Worm (Caenorhabditis elegans) whole organism, L4 larva: Measurements from ENCODE around the gene acdh-8.
A peak's percentile ranks its signal among the peaks of the same experiment; 100 is the strongest.

Experiments
- D1046.2 ChIP-seq: fragments of 200-800 bp; sonication (Bioruptor generic); IDR thresholded peaks from 2 replicates; pipeline ENCODE4 v1.3.6; 2022; ENCODE audit warnings: missing genetic modification characterization, missing compliant biosample characterization
- F10B5.3 ChIP-seq: sonication (generic microtip); optimal IDR thresholded peaks from 2 replicates; lab custom pipeline; 2016; ENCODE audit warnings: mild to moderate bottlenecking, missing genetic modification characterization, missing compliant biosample characterization
- F26F4.8 ChIP-seq: fragments of 200-800 bp; sonication (Bioruptor generic); conservative IDR thresholded peaks from 2 replicates; pipeline ENCODE4 v1.3.6; 2022; ENCODE audit warnings: missing genetic modification characterization, missing compliant biosample characterization
- F37D6.2 ChIP-seq: sonication (generic microtip); optimal IDR thresholded peaks from 2 replicates; lab custom pipeline; 2016; ENCODE audit warnings: mild to moderate bottlenecking, missing genetic modification characterization, missing compliant biosample characterization
- F44E2.7 ChIP-seq: fragments of 200-800 bp; sonication (Bioruptor generic); IDR thresholded peaks from 2 replicates; pipeline ENCODE4 v2.1.2; 2022; ENCODE audit warnings: missing genetic modification characterization, missing compliant biosample characterization
- T26A8.4 ChIP-seq: fragments of 200-800 bp; sonication (Bioruptor generic); IDR thresholded peaks from 2 replicates; pipeline ENCODE4 v1.3.6; 2022; ENCODE audit warnings: missing genetic modification characterization, missing compliant biosample characterization
- Y48G9A.11 ChIP-seq: fragments of 200-800 bp; sonication (Bioruptor generic); IDR thresholded peaks from 2 replicates; pipeline ENCODE4 v1.3.6; 2022; ENCODE audit warnings: missing genetic modification reagents, missing genetic modification characterization, missing compliant biosample characterization
- Y5F2A.4 ChIP-seq: fragments of 200-800 bp; sonication (Bioruptor generic); optimal IDR thresholded peaks from 2 replicates; lab custom pipeline; 2018; ENCODE audit warnings: mild to moderate bottlenecking, missing genetic modification characterization, missing compliant biosample characterization
- ZK337.2 ChIP-seq: fragments of 200-800 bp; sonication (Bioruptor generic); IDR thresholded peaks from 2 replicates; pipeline ENCODE4 v1.3.6; 2022; ENCODE audit warnings: missing genetic modification reagents, missing genetic modification characterization, missing compliant biosample characterization
- ZK546.5 ChIP-seq, 2 experiments: sonication (generic microtip); optimal IDR thresholded peaks; 2 replicates each; lab custom pipeline; 2017; ENCODE audit warnings: missing biosample characterization in 2 of 2, missing genetic modification characterization in 2 of 2
- aha-1 ChIP-seq: fragments of 150-350 bp; peaks from one replicate; lab custom pipeline; 2014; ENCODE audit warnings: missing biosample characterization, missing genetic modification characterization
- ama-1 ChIP-seq: fragments of 150-350 bp; optimal IDR thresholded peaks from 2 replicates; lab custom pipeline; 2014; ENCODE audit warnings: inconsistent platforms, mixed read lengths
- arid-1 ChIP-seq: fragments of 200-800 bp; sonication (Bioruptor generic); conservative IDR thresholded peaks from 2 replicates; pipeline ENCODE4 v1.3.6; 2022; ENCODE audit warnings: missing genetic modification reagents, missing genetic modification characterization, missing compliant biosample characterization
- attf-4 ChIP-seq: sonication (generic microtip); optimal IDR thresholded peaks from 3 replicates; lab custom pipeline; 2017; ENCODE audit warnings: missing biosample characterization, missing genetic modification characterization
- ceh-28 ChIP-seq: fragments of 150-350 bp; optimal IDR thresholded peaks from 2 replicates; lab custom pipeline; 2014; ENCODE audit warnings: missing biosample characterization, missing genetic modification reagents, missing genetic modification characterization
- ceh-32 ChIP-seq: sonication (generic microtip); optimal IDR thresholded peaks from 2 replicates; lab custom pipeline; 2016; ENCODE audit warnings: mild to moderate bottlenecking, missing genetic modification characterization, missing compliant biosample characterization; ENCODE audit not compliant: poor library complexity
- ceh-44 ChIP-seq: fragments of 200-800 bp; sonication (Bioruptor generic); IDR thresholded peaks from 2 replicates; pipeline ENCODE4 v1.3.6; 2022; ENCODE audit warnings: missing genetic modification reagents, missing genetic modification characterization, missing compliant biosample characterization
- ceh-62 ChIP-seq: sonication (generic microtip); optimal IDR thresholded peaks from 2 replicates; lab custom pipeline; 2017; ENCODE audit warnings: missing biosample characterization, missing genetic modification characterization
- ceh-82 ChIP-seq: sonication (generic microtip); optimal IDR thresholded peaks from 2 replicates; lab custom pipeline; 2017; ENCODE audit warnings: missing biosample characterization, missing genetic modification characterization
- cey-2 ChIP-seq: sonication (generic microtip); optimal IDR thresholded peaks from 3 replicates; lab custom pipeline; 2017; ENCODE audit warnings: missing genetic modification characterization, mild to moderate bottlenecking, missing compliant biosample characterization, antibody characterized with exemption, borderline replicate concordance; ENCODE audit not compliant: insufficient read depth
- ctbp-1 ChIP-seq: fragments of 200-800 bp; sonication (Bioruptor generic); IDR thresholded peaks from 2 replicates; pipeline ENCODE4 v1.3.6; 2022; ENCODE audit warnings: missing genetic modification reagents, missing genetic modification characterization, missing compliant biosample characterization
- daf-8 ChIP-seq: fragments of 200-800 bp; sonication (Bioruptor generic); IDR thresholded peaks from 2 replicates; pipeline ENCODE4 v1.3.6; 2022; ENCODE audit warnings: missing genetic modification characterization, missing compliant biosample characterization
- dmd-6 ChIP-seq: fragments of 200-800 bp; sonication (Bioruptor generic); IDR thresholded peaks from 2 replicates; pipeline ENCODE4 v1.3.6; 2022; ENCODE audit warnings: missing genetic modification reagents, missing genetic modification characterization, missing compliant biosample characterization
- dpl-1 ChIP-seq: fragments of 150-350 bp; optimal IDR thresholded peaks from 2 replicates; lab custom pipeline; 2014; ENCODE audit warnings: missing biosample characterization, missing genetic modification reagents, missing genetic modification characterization
- duxl-1 ChIP-seq: sonication (generic microtip); optimal IDR thresholded peaks from 2 replicates; lab custom pipeline; 2016; ENCODE audit warnings: mild to moderate bottlenecking, missing genetic modification characterization, moderate library complexity, missing compliant biosample characterization; ENCODE audit not compliant: poor library complexity
- fkh-10 ChIP-seq: fragments of 150-350 bp; optimal IDR thresholded peaks from 2 replicates; lab custom pipeline; 2014; ENCODE audit warnings: missing biosample characterization, missing genetic modification reagents, missing genetic modification characterization
- hlh-11 ChIP-seq: fragments of 200-800 bp; sonication (Bioruptor generic); optimal IDR thresholded peaks from 2 replicates; lab custom pipeline; 2018; ENCODE audit warnings: mild to moderate bottlenecking, missing genetic modification characterization, missing compliant biosample characterization
- hmg-1.1 ChIP-seq: fragments of 200-800 bp; sonication (Bioruptor generic); IDR thresholded peaks from 2 replicates; pipeline ENCODE4 v1.3.6; 2022; ENCODE audit warnings: missing genetic modification reagents, missing genetic modification characterization, missing compliant biosample characterization
- jun-1 ChIP-seq: fragments of 150-350 bp; optimal IDR thresholded peaks from 2 replicates; lab custom pipeline; 2014; ENCODE audit warnings: missing biosample characterization, missing genetic modification reagents, missing genetic modification characterization
- lin-15B ChIP-seq: fragments of 150-350 bp; sonication (generic microtip); optimal IDR thresholded peaks from 3 replicates; lab custom pipeline; 2014; ENCODE audit warnings: missing biosample characterization, missing genetic modification characterization
- lin-29 ChIP-seq: fragments of 200-800 bp; sonication (Bioruptor generic); IDR thresholded peaks from 2 replicates; pipeline ENCODE4 v1.3.6; 2022; ENCODE audit warnings: missing genetic modification reagents, missing genetic modification characterization, missing compliant biosample characterization
- lir-3 ChIP-seq: sonication (generic microtip); optimal IDR thresholded peaks from 2 replicates; lab custom pipeline; 2016; ENCODE audit warnings: mild to moderate bottlenecking, missing genetic modification characterization, missing compliant biosample characterization
- lsy-2 ChIP-seq, 2 experiments: fragments of 150-350 bp in 1 of 2; sonication (generic microtip) in 1 of 2; optimal IDR thresholded peaks; 2 replicates each; lab custom pipeline; 2014 to 2017; ENCODE audit warnings: missing biosample characterization in 2 of 2, missing genetic modification characterization in 2 of 2
- madf-5 ChIP-seq, 2 experiments: fragments of 200-800 bp; sonication (Bioruptor generic); IDR thresholded peaks; 2 replicates each; pipeline ENCODE4 v1.3.6; 2022; ENCODE audit warnings: missing compliant biosample characterization in 2 of 2, missing genetic modification characterization in 2 of 2
- mdt-29 ChIP-seq: fragments of 200-800 bp; sonication (Bioruptor generic); IDR thresholded peaks from 2 replicates; pipeline ENCODE4 v1.3.6; 2022; ENCODE audit warnings: missing genetic modification reagents, missing genetic modification characterization, missing compliant biosample characterization
- mep-1 ChIP-seq: fragments of 150-350 bp; sonication (generic microtip); optimal IDR thresholded peaks from 3 replicates; lab custom pipeline; 2014; ENCODE audit warnings: missing biosample characterization, missing genetic modification characterization
- mxl-2 ChIP-seq: fragments of 200-800 bp; sonication (Bioruptor generic); conservative IDR thresholded peaks from 2 replicates; pipeline ENCODE4 v1.3.6; 2022; ENCODE audit warnings: missing genetic modification reagents, missing genetic modification characterization, missing compliant biosample characterization
- nhr-28 ChIP-seq: fragments of 150-350 bp; optimal IDR thresholded peaks from 2 replicates; lab custom pipeline; 2014; ENCODE audit warnings: missing biosample characterization, missing genetic modification characterization
- nhr-77 ChIP-seq: fragments of 150-350 bp; optimal IDR thresholded peaks from 2 replicates; lab custom pipeline; 2014; ENCODE audit warnings: missing biosample characterization, missing genetic modification characterization
- php-3 ChIP-seq: fragments of 200-800 bp; sonication (Bioruptor generic); IDR thresholded peaks from 2 replicates; pipeline ENCODE4 v1.3.6; 2022; ENCODE audit warnings: missing genetic modification reagents, missing genetic modification characterization, missing compliant biosample characterization
- skn-1 ChIP-seq: fragments of 150-350 bp; optimal IDR thresholded peaks from 2 replicates; lab custom pipeline; 2014; ENCODE audit warnings: missing biosample characterization, missing genetic modification characterization
- snpc-4 ChIP-seq: fragments of 150-350 bp; optimal IDR thresholded peaks from 2 replicates; lab custom pipeline; 2014; ENCODE audit warnings: missing biosample characterization, missing genetic modification characterization
- spr-3 ChIP-seq: fragments of 200-800 bp; sonication (Bioruptor generic); optimal IDR thresholded peaks from 2 replicates; lab custom pipeline; 2018; ENCODE audit warnings: mild to moderate bottlenecking, missing genetic modification characterization, missing compliant biosample characterization
- tra-1 ChIP-seq: fragments of 200-800 bp; sonication (Bioruptor generic); IDR thresholded peaks from 2 replicates; pipeline ENCODE4 v1.3.6; 2022; ENCODE audit warnings: missing genetic modification reagents, missing genetic modification characterization, missing compliant biosample characterization
- unc-130 ChIP-seq: sonication (generic microtip); optimal IDR thresholded peaks from 2 replicates; lab custom pipeline; 2016; ENCODE audit warnings: missing genetic modification reagents, missing genetic modification characterization, missing compliant biosample characterization
- unc-62 ChIP-seq, 3 experiments: fragments of 150-350 bp in 1 of 3; sonication (generic microtip); optimal IDR thresholded peaks in 2 of 3; peaks in 1 of 3; 1 replicate in 1 of 3; 2 replicates in 2 of 3; lab custom pipeline; 2014 to 2017; ENCODE audit warnings: missing biosample characterization in 3 of 3, missing genetic modification characterization in 3 of 3, missing genetic modification reagents in 3 of 3, missing genotype in 1 of 3
- vab-7 ChIP-seq: fragments of 200-800 bp; sonication (Bioruptor generic); IDR thresholded peaks from 2 replicates; pipeline ENCODE4 v1.3.6; 2022; ENCODE audit warnings: missing genetic modification reagents, missing genetic modification characterization, missing compliant biosample characterization
- zag-1 ChIP-seq: fragments of 150-350 bp; optimal IDR thresholded peaks from 2 replicates; lab custom pipeline; 2014; ENCODE audit warnings: missing biosample characterization, missing genetic modification characterization
- zfp-2 ChIP-seq: sonication (generic microtip); optimal IDR thresholded peaks from 2 replicates; lab custom pipeline; 2016; ENCODE audit warnings: mild to moderate bottlenecking, missing genetic modification characterization, missing compliant biosample characterization
- zfp-3 ChIP-seq: fragments of 200-800 bp; sonication (Bioruptor generic); conservative IDR thresholded peaks from 2 replicates; pipeline ENCODE4 v1.3.6; 2022; ENCODE audit warnings: missing genetic modification reagents, missing genetic modification characterization, missing compliant biosample characterization
- zip-2 ChIP-seq: fragments of 150-350 bp; optimal IDR thresholded peaks from 2 replicates; lab custom pipeline; 2014; ENCODE audit warnings: missing biosample characterization, missing genetic modification characterization

Gene acdh-8

DNA sequence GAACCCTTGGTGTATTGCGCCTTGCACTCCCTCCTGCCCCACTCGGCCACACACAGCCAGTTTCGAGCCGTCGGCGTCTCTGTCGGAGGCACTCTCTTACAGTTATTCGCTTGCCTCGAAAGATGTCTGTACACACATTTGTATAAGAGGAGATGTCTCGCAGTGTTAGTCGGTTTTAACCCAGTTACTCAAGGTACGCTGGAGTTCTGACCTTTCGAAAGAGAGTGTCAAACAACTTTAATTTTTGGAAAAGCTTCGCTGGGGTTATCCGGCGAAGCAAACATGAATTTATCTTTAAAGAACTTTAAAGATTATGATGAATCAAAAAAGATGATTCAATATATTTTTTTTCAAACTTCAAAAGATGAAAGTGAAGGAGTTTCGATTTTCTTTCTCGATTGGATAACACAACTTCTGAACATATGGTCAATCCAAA, 50.4 kb downstream of the acdh-8 start (continued):
- peak; percentile 96 for TF ChIP-seq nhr-28
- TF ChIP-seq zfp-3 (GFP tag; lab: Robert Waterston, UW): peak; percentile 96
- TF ChIP-seq fkh-10 (GFP tag; lab: Kevin White, UChicago): peak; percentile 100
- peak; percentile 55 for TF ChIP-seq skn-1 (tag; lab: Kevin White, UChicago)
- peak; percentile 49 for TF ChIP-seq ceh-28 (tag; lab: Kevin White, UChicago)
- peak; percentile 98 for TF ChIP-seq tra-1 (GFP tag; lab: Robert Waterston, UW)
- TF ChIP-seq F10B5.3: peak; percentile 95
- peak; percentile 100 for TF ChIP-seq ama-1 (lab: Kevin White, UChicago)
- peak; percentile 87 for TF ChIP-seq lir-3
- TF ChIP-seq duxl-1 (tag; lab: Kevin White, UChicago): peak; percentile 96
- peak; percentile 5 to 96; a peak in 3 of 4 replicates for TF ChIP-seq madf-5 (GFP tag; IDR thresholded peaks at IDR 0.05; lab: Robert Waterston, UW)
- peak; percentile 99 for TF ChIP-seq dmd-6 (GFP tag; lab: Robert Waterston, UW)
- peak; percentile 99 for TF ChIP-seq mdt-29
- TF ChIP-seq ceh-62 (tag; lab: Kevin White, UChicago): peak; percentile 44
- peak; percentile 100 for TF ChIP-seq T26A8.4 (GFP tag; lab: Robert Waterston, UW)
- peak; percentile 86 for TF ChIP-seq mxl-2
- peak; percentile 97 for TF ChIP-seq zag-1
- TF ChIP-seq unc-62 (GFP tag; optimal IDR thresholded peaks at IDR 0.05 in 1 of 2; lab: Kevin White, UChicago): peak; percentile 85 to 100
- peak; percentile 50 for TF ChIP-seq unc-62 (tag; optimal IDR thresholded peaks at IDR 0.05; lab: Kevin White, UChicago)
- peak; percentile 94 to 97 for TF ChIP-seq lsy-2 (tag; optimal IDR thresholded peaks at IDR 0.05; lab: Kevin White, UChicago)
- TF ChIP-seq ZK546.5 (tag; optimal IDR thresholded peaks at IDR 0.05; lab: Kevin White, UChicago): peak; percentile 58 to 72
- peak; percentile 93 for TF ChIP-seq unc-130 (GFP tag; lab: Kevin White, UChicago)
- peak; percentile 88 for TF ChIP-seq Y5F2A.4 (GFP tag; lab: Kevin White, UChicago)
- peak; percentile 36 for TF ChIP-seq ceh-82
- TF ChIP-seq F37D6.2 (tag; lab: Kevin White, UChicago): peak; percentile 97
- TF ChIP-seq hmg-1.1 (GFP tag; lab: Robert Waterston, UW): peak; percentile 100
- TF ChIP-seq snpc-4 (tag; lab: Kevin White, UChicago): peak; percentile 98
- TF ChIP-seq cey-2: peak; percentile 89
- peak; percentile 88 for TF ChIP-seq Y48G9A.11 (GFP tag; lab: Robert Waterston, UW)
- TF ChIP-seq daf-8 (GFP tag; lab: Robert Waterston, UW): 0 out of 2 replicates have a peak, but pooled peaks have one; percentile 20
- peak; percentile 98 for TF ChIP-seq nhr-77 (tag; lab: Kevin White, UChicago)
- peak; percentile 100 for TF ChIP-seq aha-1 (tag; lab: Kevin White, UChicago)
- TF ChIP-seq lin-15B: peak; percentile 63
- TF ChIP-seq arid-1 (GFP tag; lab: Robert Waterston, UW): peak; percentile 96
- peak; percentile 91 for TF ChIP-seq ceh-32 (tag; lab: Kevin White, UChicago)
- peak; percentile 89; the same call in 1 of the 2 replicates for TF ChIP-seq ceh-44 (GFP tag; lab: Robert Waterston, UW)
- peak; percentile 92 for TF ChIP-seq php-3 (GFP tag; lab: Robert Waterston, UW)
- TF ChIP-seq F26F4.8 (GFP tag; lab: Robert Waterston, UW): 0 out of 2 replicates have a peak, but pooled peaks have one; percentile 34
- TF ChIP-seq mep-1 (tag; lab: Kevin White, UChicago): peak; percentile 99
- TF ChIP-seq spr-3: peak; percentile 97
- TF ChIP-seq D1046.2 (GFP tag; lab: Robert Waterston, UW): peak; percentile 92
- peak; percentile 87 for TF ChIP-seq dpl-1 (GFP tag; lab: Kevin White, UChicago)
- TF ChIP-seq vab-7 (GFP tag; lab: Robert Waterston, UW): peak; percentile 87
- peak; percentile 91 for TF ChIP-seq zip-2 (tag; lab: Kevin White, UChicago)
- peak; percentile 92 for TF ChIP-seq lin-29 (GFP tag; lab: Robert Waterston, UW)
- peak; percentile 78 for TF ChIP-seq ZK337.2 (GFP tag; lab: Robert Waterston, UW)
- TF ChIP-seq zfp-2 (tag; lab: Kevin White, UChicago): peak; percentile 87
- TF ChIP-seq ctbp-1: peak; percentile 99
- TF ChIP-seq attf-4 (tag; lab: Kevin White, UChicago): peak; percentile 48
- TF ChIP-seq jun-1 (tag; lab: Kevin White, UChicago): peak; percentile 98
- peak; percentile 99 for TF ChIP-seq hlh-11 (tag; lab: Kevin White, UChicago)
- peak; percentile 78 for TF ChIP-seq F44E2.7 (GFP tag; lab: Robert Waterston, UW)
